Worm (Caenorhabditis elegans): Measurements from ENCODE around the gene Y26G10.4.

DNA sequence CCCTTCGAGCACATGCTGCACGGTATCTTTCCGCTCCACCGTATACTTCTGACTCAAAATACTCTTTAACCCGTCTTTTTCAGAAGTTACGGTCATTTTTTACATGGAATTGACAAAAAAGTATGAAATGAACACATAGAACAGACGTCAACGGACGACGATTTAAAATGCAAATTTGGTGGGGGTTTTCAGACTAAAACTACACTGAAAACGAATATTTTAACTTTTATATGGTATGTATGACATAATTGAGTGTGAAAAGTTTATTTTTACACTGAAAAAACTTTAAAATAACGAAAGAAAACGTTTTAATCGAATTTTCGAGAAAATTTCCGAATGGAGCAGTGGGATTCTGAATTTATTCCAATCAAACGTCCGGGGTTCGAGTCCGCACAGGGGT is 48.0 kb upstream of the Y26G10.4 start, which contains the start of gene twk-36:
- TF ChIP-seq unc-62 (GFP tag; optimal IDR thresholded peaks at IDR 0.05) (no peak), nhr-237 (tag; optimal IDR thresholded peaks at IDR 0.05) (no peak), mep-1 (tag; optimal IDR thresholded peaks at IDR 0.05) (no peak), pha-4 (tag; optimal IDR thresholded peaks at IDR 0.05) (no peak), cnd-1 (tag; optimal IDR thresholded peaks at IDR 0.05) (no peak), ztf-11 (tag; optimal IDR thresholded peaks at IDR 0.05) (no peak), snpc-4 (tag; optimal IDR thresholded peaks at IDR 0.05) (no peak), lin-13 (tag; optimal IDR thresholded peaks at IDR 0.05) (no peak), nhr-12 (tag; optimal IDR thresholded peaks at IDR 0.05) (no peak), nhr-28 (tag; optimal IDR thresholded peaks at IDR 0.05) (no peak), nhr-76 (tag; optimal IDR thresholded peaks at IDR 0.05) (no peak), lsy-2 (tag; optimal IDR thresholded peaks at IDR 0.05) (no peak)

Data from whole organism, mixed stage, embryonic.